Worm (Caenorhabditis elegans): ENCODE results near the gene syx-5.

The syx-5 gene

ce11 chrV:11801076-11801849, 36.6 kb downstream of the syx-5 start (continued):
- no peak for TF ChIP-seq efl-1 (optimal IDR thresholded peaks at IDR 0.05)
- TF ChIP-seq efl-1 (GFP tag; optimal IDR thresholded peaks at IDR 0.05 in 1 of 2): peak in 1 of 2 experiments; percentile 81
- no peak for TF ChIP-seq ets-5 (GFP tag; IDR thresholded peaks at IDR 0.05)

ce11 chrV:11802508-11802907, 37.8 kb downstream of the syx-5 start:
- no peak for TF ChIP-seq hlh-17 (GFP tag; optimal IDR thresholded peaks at IDR 0.05; ENCODE audit: borderline replicate concordance)
- TF ChIP-seq efl-1 (optimal IDR thresholded peaks at IDR 0.05): no peak
- peak in 1 of 2 experiments; percentile 1 for TF ChIP-seq efl-1 (GFP tag; optimal IDR thresholded peaks at IDR 0.05 in 1 of 2)
- peak; percentile 89 for TF ChIP-seq lin-14 (GFP tag; optimal IDR thresholded peaks at IDR 0.05)
- no peak for TF ChIP-seq pqm-1 (tag; optimal IDR thresholded peaks at IDR 0.05)
- TF ChIP-seq pax-3 (tag; optimal IDR thresholded peaks at IDR 0.05): no peak
- TF ChIP-seq nhr-20 (tag; optimal IDR thresholded peaks at IDR 0.05): peak; percentile 95
- TF ChIP-seq mdl-1 (tag; optimal IDR thresholded peaks at IDR 0.05): peak; percentile 23 to 98
- peak in 1 of 2 experiments; percentile 69 for TF ChIP-seq lin-35 (GFP tag; optimal IDR thresholded peaks at IDR 0.05)
- no peak for TF ChIP-seq fkh-10 (GFP tag; optimal IDR thresholded peaks at IDR 0.05)
- TF ChIP-seq nhr-77 (tag; optimal IDR thresholded peaks at IDR 0.05): peak; percentile 45
- no peak for TF ChIP-seq sptf-1 (tag; optimal IDR thresholded peaks at IDR 0.05)
- no peak for TF ChIP-seq lin-39 (tag; optimal IDR thresholded peaks at IDR 0.05)
- no peak for TF ChIP-seq nhr-84 (tag; optimal IDR thresholded peaks at IDR 0.05)
- TF ChIP-seq elt-3 (tag; optimal IDR thresholded peaks at IDR 0.05): peak; percentile 84 to 100 (median 98)
- TF ChIP-seq aly-2 (tag; optimal IDR thresholded peaks at IDR 0.05): no peak
- no peak for TF ChIP-seq ceh-63 (GFP tag; optimal IDR thresholded peaks at IDR 0.05)
- no peak for TF ChIP-seq lin-15B (tag; optimal IDR thresholded peaks at IDR 0.05)
- peak; percentile 99 for TF ChIP-seq nhr-85 (tag)
- TF ChIP-seq ama-1 (optimal IDR thresholded peaks at IDR 0.05): no peak
- no peak for TF ChIP-seq ces-1 (GFP tag; optimal IDR thresholded peaks at IDR 0.05)
- TF ChIP-seq irx-1 (tag; optimal IDR thresholded peaks at IDR 0.05): no peak
- peak; percentile 98 for TF ChIP-seq blmp-1 (tag; optimal IDR thresholded peaks at IDR 0.05)
- TF ChIP-seq lsy-2 (tag; optimal IDR thresholded peaks at IDR 0.05): peak; percentile 30 to 61
- TF ChIP-seq fkh-8 (tag; optimal IDR thresholded peaks at IDR 0.05): no peak
- TF ChIP-seq zag-1 (tag; optimal IDR thresholded peaks at IDR 0.05): no peak
- TF ChIP-seq hpl-2 (GFP tag; optimal IDR thresholded peaks at IDR 0.05): no peak
- no peak for TF ChIP-seq sup-37 (GFP tag; optimal IDR thresholded peaks at IDR 0.05)
- TF ChIP-seq nhr-19 (GFP tag; conservative IDR thresholded peaks at IDR 0.05): peak; percentile 81
- TF ChIP-seq lin-13 (GFP tag; optimal IDR thresholded peaks at IDR 0.05): peak; percentile 11
- peak; percentile 25 for TF ChIP-seq xbp-1 (tag; optimal IDR thresholded peaks at IDR 0.05)
- no peak for TF ChIP-seq unc-98 (GFP tag; IDR thresholded peaks at IDR 0.05)
- no peak for TF ChIP-seq unc-30 (tag; optimal IDR thresholded peaks at IDR 0.05)
- TF ChIP-seq ceh-8 (GFP tag; optimal IDR thresholded peaks at IDR 0.05): no peak
- TF ChIP-seq lir-3 (tag; optimal IDR thresholded peaks at IDR 0.05; ENCODE audit: poor library complexity): no peak
- no peak for TF ChIP-seq pag-3 (tag; optimal IDR thresholded peaks at IDR 0.05; ENCODE audit: borderline replicate concordance, insufficient read depth)
- no peak for TF ChIP-seq nhr-76 (tag; optimal IDR thresholded peaks at IDR 0.05)
- no peak for TF ChIP-seq F16B12.6 (tag; optimal IDR thresholded peaks at IDR 0.05)
- TF ChIP-seq hlh-4 (tag; optimal IDR thresholded peaks at IDR 0.05): no peak
- peak; percentile 27 for TF ChIP-seq jun-1 (tag; optimal IDR thresholded peaks at IDR 0.05)
- TF ChIP-seq ztf-11 (tag; optimal IDR thresholded peaks at IDR 0.05): no peak
- TF ChIP-seq mep-1 (tag; optimal IDR thresholded peaks at IDR 0.05): peak; percentile 36
- peak; percentile 55 for TF ChIP-seq ztf-4 (tag; optimal IDR thresholded peaks at IDR 0.05)
- TF ChIP-seq Y116A8C.19 (tag; optimal IDR thresholded peaks at IDR 0.05; ENCODE audit: borderline replicate concordance): no peak
- TF ChIP-seq C04F5.9 (tag; optimal IDR thresholded peaks at IDR 0.05): no peak
- TF ChIP-seq alr-1 (tag; optimal IDR thresholded peaks at IDR 0.05; ENCODE audit: borderline replicate concordance): no peak
- TF ChIP-seq nhr-11 (tag; optimal IDR thresholded peaks at IDR 0.05): no peak
- TF ChIP-seq tlp-1 (tag; optimal IDR thresholded peaks at IDR 0.05): no peak
- no peak for TF ChIP-seq C34B4.2 (tag; optimal IDR thresholded peaks at IDR 0.05)

All from whole organism, L1 larva.